1 fruit fly cellular context compared by ENCODE assay signal in genomic region chr3R:9349267-9349820, dm6.
TF ChIP-seq lines count a peak whose summit lies in the region.

No protein-coding gene starts in this region.

TF ChIP-seq in whole organism, embryonic, 481 proteins besides CTCF, POLR2A, EP300 and RAD21 (continued from another document):
- TF ChIP-seq CG6791 (GFP tag; IDR thresholded peaks at IDR 0.05; lab: Robert Waterston, UW; ENCODE audit: partially characterized antibody) (no peak), CG15696 (tag; optimal IDR thresholded peaks at IDR 0.05; lab: Kevin White, UChicago) (peak; percentile 48), klu (GFP tag; IDR thresholded peaks at IDR 0.05; lab: Robert Waterston, UW) (no peak), Oaz (GFP tag; IDR thresholded peaks at IDR 0.05; lab: Robert Waterston, UW) (no peak), NfI (GFP tag; optimal IDR thresholded peaks at IDR 0.05; lab: Kevin White, UChicago) (no peak), her (GFP tag; optimal IDR thresholded peaks at IDR 0.05; lab: Kevin White, UChicago) (no peak), pzg (GFP tag; optimal IDR thresholded peaks at IDR 0.05; lab: Kevin White, UChicago) (no peak), Neu2 (GFP tag; optimal IDR thresholded peaks at IDR 0.05; lab: Kevin White, UChicago; ENCODE audit: borderline replicate concordance) (no peak), CG2199 (GFP tag; IDR thresholded peaks at IDR 0.05; lab: Robert Waterston, UW) (peak; percentile 74; the same call in 1 of the 3 replicates), CG32532 (GFP tag; IDR thresholded peaks at IDR 0.05; lab: Robert Waterston, UW) (no peak), Poxn (GFP tag; IDR thresholded peaks at IDR 0.05; lab: Robert Waterston, UW) (no peak), Dp (GFP tag; optimal IDR thresholded peaks at IDR 0.05; lab: Kevin White, UChicago) (no peak), pan (optimal IDR thresholded peaks at IDR 0.05; lab: Kevin White, UChicago) (no peak), pan (GFP tag; optimal IDR thresholded peaks at IDR 0.05 in 1 of 2, IDR thresholded peaks at IDR 0.05 in 1 of 2) (peak in 1 of 2 experiments; percentile 17), Awh (GFP tag; IDR thresholded peaks at IDR 0.05; lab: Robert Waterston, UW) (0 out of 2 replicates have a peak, but pooled peaks have one; percentile 7), Nf-YA (GFP tag; IDR thresholded peaks at IDR 0.05; lab: Robert Waterston, UW) (no peak), CG2712 (tag; optimal IDR thresholded peaks at IDR 0.05; lab: Kevin White, UChicago) (peak; percentile 26), jigr1 (GFP tag; IDR thresholded peaks at IDR 0.05; lab: Robert Waterston, UW) (no peak)
